Worm (Caenorhabditis elegans): Measurements from ENCODE around the gene pssy-1.

The pssy-1 gene

ce11 chrX:10000635-10001034, 35.2 kb downstream of the pssy-1 start, which contains the start of gene F19C6.2:
Gene F19C6.2, plus strand, starts transcription at chrX:10000935.
- TF ChIP-seq ham-2 (GFP tag; optimal IDR thresholded peaks at IDR 0.05) (no peak), mls-2 (tag; optimal IDR thresholded peaks at IDR 0.05) (no peak), unc-39 (tag; optimal IDR thresholded peaks at IDR 0.05) (no peak), lsy-2 (tag; optimal IDR thresholded peaks at IDR 0.05) (no peak)

- no peak for TF ChIP-seq nhr-237 (tag; optimal IDR thresholded peaks at IDR 0.05)
Observed at ce11 chrX:10008664-10009063, 43.3 kb downstream of the pssy-1 start, which contains the start of gene F19C6.3. Gene F19C6.3, minus strand, starts transcription at chrX:10008764.

ce11 chrX:10009985-10010384, 44.6 kb downstream of the pssy-1 start:
- TF ChIP-seq ces-1 (GFP tag; optimal IDR thresholded peaks at IDR 0.05) (peak; percentile 55), tbx-8 (GFP tag; optimal IDR thresholded peaks at IDR 0.05) (no peak)

Data from whole organism, mixed stage, embryonic.